Worm (Caenorhabditis elegans) whole organism, L2 larva: ENCODE data around the gene C04A11.1.

Source experiments
- R02D3.7 ChIP-seq: fragments of 150-350 bp; optimal IDR thresholded peaks from 2 replicates; lab custom pipeline; 2014; ENCODE audit warnings: missing biosample characterization, missing genetic modification characterization
- ZK546.5 ChIP-seq: sonication (generic microtip); optimal IDR thresholded peaks from 2 replicates; lab custom pipeline; 2017; ENCODE audit warnings: missing biosample characterization, missing genetic modification characterization
- elt-1 ChIP-seq: fragments of 150-350 bp; optimal IDR thresholded peaks from 2 replicates; lab custom pipeline; 2014; ENCODE audit warnings: missing biosample characterization, missing genetic modification characterization
- nhr-77 ChIP-seq: fragments of 150-350 bp; optimal IDR thresholded peaks from 2 replicates; lab custom pipeline; 2014; ENCODE audit warnings: missing biosample characterization, missing genetic modification characterization
- zag-1 ChIP-seq: fragments of 150-350 bp; optimal IDR thresholded peaks from 2 replicates; lab custom pipeline; 2014; ENCODE audit warnings: missing biosample characterization, missing genetic modification characterization

ce11 chrX:13685725-13686124 lies 25.4 kb downstream of the C04A11.1 start:
- TF ChIP-seq zag-1 (tag; lab: Kevin White, UChicago) (no peak), elt-1 (no peak), nhr-77 (tag; lab: Kevin White, UChicago) (no peak), R02D3.7 (tag; lab: Kevin White, UChicago) (no peak), ZK546.5 (no peak)
